Worm (Caenorhabditis elegans): ENCODE measurements around the gene T05H4.3.

ce11 chrV:6438601-6439000, 3.5 kb upstream of the T05H4.3 start, which contains the start of gene T05H4.4:
- no peak for TF ChIP-seq ets-4 (tag; optimal IDR thresholded peaks at IDR 0.05)
- TF ChIP-seq pag-3 (tag; optimal IDR thresholded peaks at IDR 0.05; ENCODE audit: borderline replicate concordance), result no peak
- TF ChIP-seq ref-2 (tag; optimal IDR thresholded peaks at IDR 0.05), result no peak
- no peak for TF ChIP-seq pha-4 (tag; optimal IDR thresholded peaks at IDR 0.05)
- TF ChIP-seq F13H6.1 (tag; optimal IDR thresholded peaks at IDR 0.05), result no peak
- TF ChIP-seq ceh-48 (tag; optimal IDR thresholded peaks at IDR 0.05), result no peak
- no peak for TF ChIP-seq tbx-7 (tag; optimal IDR thresholded peaks at IDR 0.05)
- no peak for TF ChIP-seq nhr-11 (tag; optimal IDR thresholded peaks at IDR 0.05)

Measured in whole organism, late embryonic.